Worm (Caenorhabditis elegans) whole organism, L4 larva: ENCODE measurements around the gene Y43F8B.12.

ENCODE experiments used
- ama-1 ChIP-seq: fragments of 150-350 bp; optimal IDR thresholded peaks from 2 replicates; lab custom pipeline; 2014; ENCODE audit warnings: inconsistent platforms, mixed read lengths
- nhr-11 ChIP-seq: fragments of 150-350 bp; optimal IDR thresholded peaks from 2 replicates; lab custom pipeline; 2014; ENCODE audit warnings: missing biosample characterization, missing genetic modification characterization
- snpc-4 ChIP-seq: fragments of 150-350 bp; optimal IDR thresholded peaks from 2 replicates; lab custom pipeline; 2014; ENCODE audit warnings: missing biosample characterization, missing genetic modification characterization

DNA sequence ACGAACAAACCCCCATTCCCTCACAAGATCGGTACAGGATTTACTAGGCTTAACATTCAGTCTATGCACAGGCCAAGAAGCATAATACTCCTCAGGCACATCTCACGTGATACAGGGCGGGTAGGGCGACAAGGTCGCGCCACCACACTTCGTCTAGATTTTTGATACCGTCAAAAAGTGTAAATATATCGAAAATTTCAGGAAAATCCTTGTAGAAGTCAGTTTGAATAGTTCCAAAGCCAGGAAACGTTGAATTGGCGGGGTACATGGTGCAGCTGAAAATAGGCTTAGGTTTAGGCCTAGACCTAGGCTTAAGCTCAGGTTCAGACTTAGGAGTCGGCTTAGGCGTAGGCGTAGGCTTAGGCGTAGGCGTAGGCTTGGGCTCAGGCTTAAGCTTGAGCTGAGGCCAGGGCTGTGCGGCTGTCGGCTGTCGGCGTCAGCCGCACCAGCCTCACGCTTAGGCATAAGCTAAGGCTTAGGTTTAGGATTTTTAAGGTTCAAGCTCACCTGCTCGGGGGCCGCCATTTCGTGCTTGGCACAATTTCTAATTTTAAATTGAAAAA lies 37.8 kb upstream of the Y43F8B.12 start:
- TF ChIP-seq snpc-4 (no peak), nhr-11 (tag; lab: Kevin White, UChicago) (no peak), ama-1 (lab: Kevin White, UChicago) (no peak)
